Worm (Caenorhabditis elegans) whole organism, L3 larva: ENCODE measurements around the gene Y64H9A.2.
A peak's percentile ranks its signal among the peaks of the same experiment; 100 is the strongest.

Experiments
- R02D3.7 ChIP-seq: fragments of 150-350 bp; optimal IDR thresholded peaks from 2 replicates; lab custom pipeline; 2014; ENCODE audit warnings: missing biosample characterization, missing genetic modification characterization
- ZK546.5 ChIP-seq: sonication (generic microtip); optimal IDR thresholded peaks from 2 replicates; lab custom pipeline; 2017; ENCODE audit warnings: missing biosample characterization, missing genetic modification characterization
- aly-2 ChIP-seq: fragments of 150-350 bp; optimal IDR thresholded peaks from 2 replicates; lab custom pipeline; 2014; ENCODE audit warnings: missing biosample characterization, missing genetic modification characterization
- ama-1 ChIP-seq: fragments of 150-350 bp; optimal IDR thresholded peaks from 2 replicates; lab custom pipeline; 2018
- ceh-16 ChIP-seq: sonication (generic microtip); optimal IDR thresholded peaks from 2 replicates; lab custom pipeline; 2017; ENCODE audit warnings: missing biosample characterization, missing genetic modification characterization
- ceh-28 ChIP-seq: fragments of 150-350 bp; optimal IDR thresholded peaks from 2 replicates; lab custom pipeline; 2014; ENCODE audit warnings: missing biosample characterization, missing genetic modification reagents, missing genetic modification characterization
- ceh-82 ChIP-seq: fragments of 150-350 bp; optimal IDR thresholded peaks from 2 replicates; lab custom pipeline; 2014; ENCODE audit warnings: missing biosample characterization, missing genetic modification characterization
- ceh-9 ChIP-seq: sonication (generic microtip); optimal IDR thresholded peaks from 2 replicates; lab custom pipeline; 2018; ENCODE audit warnings: missing biosample characterization, missing genetic modification characterization
- daf-12 ChIP-seq: fragments of 150-350 bp; optimal IDR thresholded peaks from 2 replicates; lab custom pipeline; 2014; ENCODE audit warnings: missing biosample characterization, missing genetic modification reagents, missing genetic modification characterization
- egl-27 ChIP-seq: sonication (generic microtip); optimal IDR thresholded peaks from 4 replicates; lab custom pipeline; 2017; ENCODE audit warnings: missing biosample characterization, missing genetic modification reagents, missing genetic modification characterization
- egl-5 ChIP-seq: fragments of 150-350 bp; optimal IDR thresholded peaks from 2 replicates; lab custom pipeline; 2017; ENCODE audit warnings: missing biosample characterization, missing genetic modification reagents, missing genetic modification characterization, inconsistent platforms
- elt-1 ChIP-seq: fragments of 150-350 bp; optimal IDR thresholded peaks from 2 replicates; lab custom pipeline; 2014; ENCODE audit warnings: missing biosample characterization, missing genetic modification characterization
- elt-2 ChIP-seq: sonication (generic microtip); optimal IDR thresholded peaks from 2 replicates; lab custom pipeline; 2016; ENCODE audit warnings: missing genetic modification reagents, mild to moderate bottlenecking, missing genetic modification characterization, missing compliant biosample characterization
- elt-3 ChIP-seq, 3 experiments: fragments of 150-350 bp in 1 of 3; sonication (generic microtip) in 2 of 3; optimal IDR thresholded peaks; 2 replicates in 2 of 3; 4 replicates in 1 of 3; lab custom pipeline; 2014 to 2017; ENCODE audit warnings: missing biosample characterization in 3 of 3, missing genetic modification characterization in 3 of 3
- eor-1 ChIP-seq, 2 experiments: fragments of 150-350 bp; optimal IDR thresholded peaks; 2 replicates each; lab custom pipeline; 2014 to 2018; ENCODE audit warnings: missing biosample characterization in 2 of 2, missing genetic modification characterization in 2 of 2
- fkh-10 ChIP-seq: sonication (generic microtip); optimal IDR thresholded peaks from 2 replicates; lab custom pipeline; 2017; ENCODE audit warnings: missing biosample characterization, missing genetic modification reagents, missing genetic modification characterization
- fkh-2 ChIP-seq: fragments of 150-350 bp; optimal IDR thresholded peaks from 2 replicates; lab custom pipeline; 2014; ENCODE audit warnings: missing biosample characterization, missing genetic modification reagents, missing genetic modification characterization
- fos-1 ChIP-seq: fragments of 150-350 bp; optimal IDR thresholded peaks from 2 replicates; lab custom pipeline; 2014; ENCODE audit warnings: missing biosample characterization, missing genetic modification characterization
- hmg-11 ChIP-seq: sonication (generic microtip); optimal IDR thresholded peaks from 2 replicates; lab custom pipeline; 2016; ENCODE audit warnings: missing genetic modification characterization, missing compliant biosample characterization
- jun-1 ChIP-seq: fragments of 150-350 bp; optimal IDR thresholded peaks from 2 replicates; lab custom pipeline; 2014; ENCODE audit warnings: missing biosample characterization, missing genetic modification reagents, missing genetic modification characterization
- lin-15B ChIP-seq: fragments of 150-350 bp; optimal IDR thresholded peaks from 2 replicates; lab custom pipeline; 2014; ENCODE audit warnings: missing biosample characterization, missing genetic modification characterization
- lin-39 ChIP-seq: fragments of 150-350 bp; optimal IDR thresholded peaks from 2 replicates; lab custom pipeline; 2018; ENCODE audit warnings: missing biosample characterization, missing genetic modification reagents, missing genetic modification characterization
- lsy-12 ChIP-seq: sonication (generic microtip); optimal IDR thresholded peaks from 2 replicates; lab custom pipeline; 2016; ENCODE audit warnings: mild to moderate bottlenecking, missing genetic modification characterization, missing compliant biosample characterization
- mdl-1 ChIP-seq: fragments of 150-350 bp; optimal IDR thresholded peaks from 2 replicates; lab custom pipeline; 2014; ENCODE audit warnings: missing biosample characterization, missing genetic modification characterization
- mml-1 ChIP-seq: fragments of 150-350 bp; sonication (generic microtip); optimal IDR thresholded peaks from 3 replicates; lab custom pipeline; 2014; ENCODE audit warnings: missing biosample characterization, missing genetic modification characterization
- nfya-1 ChIP-seq: sonication (generic microtip); optimal IDR thresholded peaks from 2 replicates; lab custom pipeline; 2017; ENCODE audit warnings: missing genetic modification characterization, mild to moderate bottlenecking, missing compliant biosample characterization, antibody characterized with exemption, moderate library complexity; ENCODE audit not compliant: insufficient read depth
- nhr-11 ChIP-seq: fragments of 150-350 bp; optimal IDR thresholded peaks from 2 replicates; lab custom pipeline; 2014; ENCODE audit warnings: missing biosample characterization, missing genetic modification characterization
- nhr-12 ChIP-seq: fragments of 150-350 bp; optimal IDR thresholded peaks from 2 replicates; lab custom pipeline; 2014; ENCODE audit warnings: missing biosample characterization, missing genetic modification characterization
- nhr-23 ChIP-seq: fragments of 150-350 bp; optimal IDR thresholded peaks from 2 replicates; lab custom pipeline; 2014; ENCODE audit warnings: missing biosample characterization, missing genetic modification reagents, missing genetic modification characterization
- nhr-237 ChIP-seq: fragments of 150-350 bp; optimal IDR thresholded peaks from 2 replicates; lab custom pipeline; 2014; ENCODE audit warnings: missing biosample characterization, missing genetic modification characterization
- nhr-25 ChIP-seq: sonication (generic microtip); optimal IDR thresholded peaks from 2 replicates; lab custom pipeline; 2017; ENCODE audit warnings: missing biosample characterization, missing genetic modification characterization
- nhr-28 ChIP-seq: fragments of 150-350 bp; optimal IDR thresholded peaks from 2 replicates; lab custom pipeline; 2014; ENCODE audit warnings: missing biosample characterization, missing genetic modification characterization
- nhr-43 ChIP-seq: sonication (generic microtip); optimal IDR thresholded peaks from 2 replicates; lab custom pipeline; 2016; ENCODE audit warnings: mild to moderate bottlenecking, missing genetic modification characterization, missing compliant biosample characterization; ENCODE audit not compliant: poor library complexity, severe bottlenecking
- nhr-67 ChIP-seq: fragments of 150-350 bp; optimal IDR thresholded peaks from 2 replicates; lab custom pipeline; 2014; ENCODE audit warnings: missing biosample characterization, missing genetic modification characterization
- nhr-76 ChIP-seq: fragments of 150-350 bp; sonication (generic microtip); optimal IDR thresholded peaks from 5 replicates; lab custom pipeline; 2014; ENCODE audit warnings: missing biosample characterization, missing genetic modification characterization
- nhr-77 ChIP-seq: fragments of 150-350 bp; optimal IDR thresholded peaks from 2 replicates; lab custom pipeline; 2014; ENCODE audit warnings: missing biosample characterization, missing genetic modification characterization
- pha-4 ChIP-seq: fragments of 150-350 bp; optimal IDR thresholded peaks from 2 replicates; lab custom pipeline; 2014; ENCODE audit warnings: missing biosample characterization, missing genetic modification reagents, missing genetic modification characterization
- pqm-1 ChIP-seq: fragments of 150-350 bp; optimal IDR thresholded peaks from 2 replicates; lab custom pipeline; 2017; ENCODE audit warnings: missing biosample characterization, missing genetic modification characterization, inconsistent platforms
- sea-2 ChIP-seq: fragments of 150-350 bp; sonication (generic microtip); optimal IDR thresholded peaks from 4 replicates; lab custom pipeline; 2014; ENCODE audit warnings: missing biosample characterization, missing genetic modification reagents, missing genetic modification characterization
- skn-1 ChIP-seq: fragments of 150-350 bp; optimal IDR thresholded peaks from 2 replicates; lab custom pipeline; 2014; ENCODE audit warnings: missing biosample characterization, missing genetic modification characterization
- snpc-4 ChIP-seq: fragments of 150-350 bp; optimal IDR thresholded peaks from 2 replicates; lab custom pipeline; 2014; ENCODE audit warnings: missing biosample characterization, missing genetic modification characterization
- tbx-2 ChIP-seq: sonication (generic microtip); optimal IDR thresholded peaks from 2 replicates; lab custom pipeline; 2016; ENCODE audit warnings: mild to moderate bottlenecking, missing genetic modification characterization, missing compliant biosample characterization
- unc-39 ChIP-seq: sonication (generic microtip); optimal IDR thresholded peaks from 4 replicates; lab custom pipeline; 2017; ENCODE audit warnings: missing biosample characterization, missing genetic modification characterization
- unc-62 ChIP-seq: fragments of 150-350 bp; sonication (generic microtip); optimal IDR thresholded peaks from 4 replicates; lab custom pipeline; 2014; ENCODE audit warnings: missing biosample characterization, missing genetic modification reagents, missing genetic modification characterization
- zag-1 ChIP-seq: fragments of 150-350 bp; optimal IDR thresholded peaks from 2 replicates; lab custom pipeline; 2014; ENCODE audit warnings: missing biosample characterization, missing genetic modification characterization
- ztf-11 ChIP-seq: fragments of 150-350 bp; optimal IDR thresholded peaks from 2 replicates; lab custom pipeline; 2014; ENCODE audit warnings: missing biosample characterization, missing genetic modification characterization
- ztf-4 ChIP-seq: fragments of 150-350 bp; optimal IDR thresholded peaks from 2 replicates; lab custom pipeline; 2014; ENCODE audit warnings: missing biosample characterization, missing genetic modification characterization

Gene Y64H9A.2

ce11 chrX:5043887-5044286 is at the start of gene Y64H9A.2:
Y64H9A.2 (plus strand) TSS chrX:5043976.
- TF ChIP-seq lin-39 (tag; lab: Kevin White, UChicago) (no peak), nhr-237 (tag; lab: Kevin White, UChicago) (no peak), nhr-23 (peak; percentile 45)

DNA sequence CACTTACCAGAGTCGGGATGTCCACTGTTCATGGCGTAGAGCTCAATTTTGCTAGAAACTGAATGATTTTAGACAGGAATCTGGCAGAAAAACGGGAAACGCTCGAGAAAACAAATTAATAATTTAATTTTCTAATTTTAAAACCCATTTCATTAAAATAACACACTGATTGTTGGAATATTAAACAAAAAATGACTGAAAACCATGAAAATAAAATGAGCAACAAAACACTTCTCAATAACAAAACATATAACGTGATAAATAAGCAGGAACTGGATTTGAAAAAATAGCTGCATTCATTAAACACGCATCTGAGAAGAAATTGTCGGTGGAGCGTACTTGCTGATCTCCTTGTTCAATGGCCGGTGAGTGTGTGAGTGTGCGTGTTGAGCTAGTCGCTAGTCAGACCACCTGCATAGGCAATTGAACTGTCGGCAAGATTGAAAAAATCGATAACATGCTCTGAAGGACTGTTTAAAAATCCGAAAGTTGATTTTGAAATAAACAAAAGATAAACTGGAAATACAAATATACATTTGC is 46.2 kb upstream of the Y64H9A.2 start, which contains the start of gene ZC8.6:
Gene ZC8.6 (minus strand): TSS at position 51 of the 540 bp plus-strand sequence.
- no peak for TF ChIP-seq ceh-9 (tag; lab: Kevin White, UChicago)
- peak; percentile 13 for TF ChIP-seq ceh-28
- no peak for TF ChIP-seq ama-1 (lab: Kevin White, UChicago)
- TF ChIP-seq lin-39 (tag; lab: Kevin White, UChicago): peak; percentile 72
- TF ChIP-seq pha-4 (tag; lab: Kevin White, UChicago): peak; percentile 49
- peak; percentile 8 for TF ChIP-seq snpc-4 (tag; lab: Kevin White, UChicago)
- TF ChIP-seq elt-1 (tag; lab: Kevin White, UChicago): no peak
- TF ChIP-seq nhr-12: no peak
- peak; percentile 38 for TF ChIP-seq nhr-25
- peak; percentile 46 for TF ChIP-seq lin-15B
- no peak for TF ChIP-seq jun-1 (tag; lab: Kevin White, UChicago)
- TF ChIP-seq nhr-67 (tag; lab: Kevin White, UChicago): no peak
- no peak for TF ChIP-seq nhr-43 (tag; lab: Kevin White, UChicago)
- TF ChIP-seq nhr-23: no peak
- TF ChIP-seq ceh-82 (tag; lab: Kevin White, UChicago): no peak
- no peak for TF ChIP-seq zag-1 (tag; lab: Kevin White, UChicago)
- no peak for TF ChIP-seq nhr-11 (tag; lab: Kevin White, UChicago)
- TF ChIP-seq elt-2 (tag; lab: Kevin White, UChicago): peak; percentile 40
- no peak for TF ChIP-seq lsy-12 (tag; lab: Kevin White, UChicago)
- TF ChIP-seq hmg-11 (tag; lab: Kevin White, UChicago): peak; percentile 54
- TF ChIP-seq ceh-16 (tag; lab: Kevin White, UChicago): no peak
- TF ChIP-seq sea-2: no peak
- TF ChIP-seq eor-1 (tag; optimal IDR thresholded peaks at IDR 0.05; lab: Kevin White, UChicago): no peak
- no peak for TF ChIP-seq ZK546.5 (tag; lab: Kevin White, UChicago)
- no peak for TF ChIP-seq nfya-1 (tag; lab: Kevin White, UChicago)
- TF ChIP-seq R02D3.7: no peak
- TF ChIP-seq egl-27 (tag; lab: Kevin White, UChicago): no peak
- TF ChIP-seq ztf-11 (tag; lab: Kevin White, UChicago): no peak
- no peak for TF ChIP-seq mdl-1 (tag; lab: Kevin White, UChicago)
- TF ChIP-seq fkh-2 (tag; lab: Kevin White, UChicago): no peak
- TF ChIP-seq nhr-76 (tag; lab: Kevin White, UChicago): no peak
- peak; percentile 70 for TF ChIP-seq pqm-1 (tag; lab: Kevin White, UChicago)
- no peak for TF ChIP-seq fkh-10 (GFP tag; lab: Kevin White, UChicago)
- TF ChIP-seq nhr-28: no peak
- peak; percentile 7 for TF ChIP-seq skn-1 (tag; lab: Kevin White, UChicago)
- TF ChIP-seq ztf-4: no peak
- no peak for TF ChIP-seq elt-3 (tag; optimal IDR thresholded peaks at IDR 0.05; lab: Kevin White, UChicago)
- no peak for TF ChIP-seq mml-1
- TF ChIP-seq nhr-77 (tag; lab: Kevin White, UChicago): no peak
- no peak for TF ChIP-seq unc-62
- no peak for TF ChIP-seq aly-2 (tag; lab: Kevin White, UChicago)
- no peak for TF ChIP-seq nhr-237 (tag; lab: Kevin White, UChicago)
- TF ChIP-seq unc-39 (tag; lab: Kevin White, UChicago): no peak
- TF ChIP-seq daf-12 (tag; lab: Kevin White, UChicago): no peak
- TF ChIP-seq tbx-2: no peak
- no peak for TF ChIP-seq fos-1 (tag; lab: Kevin White, UChicago)
- no peak for TF ChIP-seq egl-5 (tag; lab: Kevin White, UChicago)
- TF ChIP-seq, all 47 proteins: peak for 10
